Fruit fly (Drosophila melanogaster) whole organism, adult: ENCODE measurements around the gene CG31926.

ENCODE experiments used
- CG11617 ChIP-seq: fragments of 200-800 bp; sonication (Bioruptor generic); optimal IDR thresholded peaks from 2 replicates; lab custom pipeline; 2017; ENCODE audit warnings: mild to moderate bottlenecking, missing biosample characterization, missing genetic modification reagents, missing genetic modification characterization
- CG12768 ChIP-seq: fragments of 200-800 bp; sonication (Bioruptor generic); optimal IDR thresholded peaks from 2 replicates; lab custom pipeline; 2017; ENCODE audit warnings: missing biosample characterization, missing genetic modification characterization, mild to moderate bottlenecking, moderate library complexity, missing genetic modification reagents
- CG1620 ChIP-seq: fragments of 200-800 bp; sonication (Bioruptor generic); optimal IDR thresholded peaks from 2 replicates; lab custom pipeline; 2016; ENCODE audit warnings: missing biosample characterization, missing genetic modification characterization
- CG33017 ChIP-seq: fragments of 200-800 bp; sonication (Bioruptor generic); optimal IDR thresholded peaks from 2 replicates; lab custom pipeline; 2018; ENCODE audit warnings: missing biosample characterization, mild to moderate bottlenecking, missing genetic modification characterization, moderate library complexity
- CG5204 ChIP-seq: fragments of 200-800 bp; sonication (Bioruptor generic); optimal IDR thresholded peaks from 2 replicates; lab custom pipeline; 2016; ENCODE audit warnings: missing biosample characterization, missing genetic modification characterization
- CG7045 ChIP-seq: fragments of 200-800 bp; sonication (Bioruptor generic); optimal IDR thresholded peaks from 2 replicates; lab custom pipeline; 2017; ENCODE audit warnings: missing biosample characterization, mild to moderate bottlenecking, missing genetic modification characterization
- CG7101 ChIP-seq: fragments of 200-800 bp; sonication (Bioruptor generic); optimal IDR thresholded peaks from 2 replicates; lab custom pipeline; 2018; ENCODE audit warnings: missing biosample characterization, mild to moderate bottlenecking, missing genetic modification characterization, moderate library complexity
- Clk ChIP-seq: fragments of 200-800 bp; sonication (Bioruptor generic); optimal IDR thresholded peaks from 2 replicates; lab custom pipeline; 2017; ENCODE audit warnings: missing biosample characterization, missing genetic modification characterization
- Crg-1 ChIP-seq: fragments of 200-800 bp; sonication (Bioruptor generic); optimal IDR thresholded peaks from 2 replicates; lab custom pipeline; 2016; ENCODE audit warnings: missing biosample characterization, missing genetic modification characterization
- Hr96 ChIP-seq: fragments of 200-800 bp; sonication (Bioruptor generic); optimal IDR thresholded peaks from 2 replicates; lab custom pipeline; 2016; ENCODE audit warnings: missing biosample characterization, missing genetic modification characterization
- Mnt ChIP-seq: fragments of 200-800 bp; sonication (Bioruptor generic); optimal IDR thresholded peaks from 2 replicates; lab custom pipeline; 2016; ENCODE audit warnings: missing biosample characterization, mild to moderate bottlenecking, missing genetic modification characterization
- bab1 ChIP-seq: fragments of 200-800 bp; sonication (Bioruptor generic); optimal IDR thresholded peaks from 3 replicates; lab custom pipeline; 2019; ENCODE audit warnings: missing biosample characterization, mild to moderate bottlenecking, missing genetic modification characterization, moderate library complexity
- cic ChIP-seq: fragments of 200-800 bp; sonication (Bioruptor generic); optimal IDR thresholded peaks from 2 replicates; lab custom pipeline; 2017; ENCODE audit warnings: missing biosample characterization, mild to moderate bottlenecking, missing genetic modification characterization, moderate library complexity
- cnc ChIP-seq, 2 experiments: fragments of >200 bp; optimal IDR thresholded peaks; 2 replicates each; lab custom pipeline; 2017
- kay ChIP-seq: fragments of 200-800 bp; sonication (Bioruptor generic); peaks from one replicate; lab custom pipeline; 2016; ENCODE audit warnings: missing biosample characterization, missing genetic modification characterization, borderline replicate concordance
- ovo ChIP-seq: fragments of 200-800 bp; sonication (Bioruptor generic); optimal IDR thresholded peaks from 2 replicates; lab custom pipeline; 2016; ENCODE audit warnings: missing biosample characterization, missing genetic modification characterization
- pad ChIP-seq: fragments of 200-800 bp; sonication (Bioruptor generic); optimal IDR thresholded peaks from 3 replicates; lab custom pipeline; 2017; ENCODE audit warnings: missing biosample characterization, missing genetic modification characterization, mild to moderate bottlenecking, moderate library complexity, missing genetic modification reagents
- tj ChIP-seq: fragments of 200-800 bp; sonication (Bioruptor generic); optimal IDR thresholded peaks from 3 replicates; lab custom pipeline; 2017; ENCODE audit warnings: missing biosample characterization, mild to moderate bottlenecking, missing genetic modification characterization, moderate library complexity
- toe ChIP-seq: fragments of 200-800 bp; sonication (Bioruptor generic); optimal IDR thresholded peaks from 2 replicates; lab custom pipeline; 2016; ENCODE audit warnings: missing biosample characterization, missing genetic modification characterization

Gene CG31926

dm6 chr2L:1456822-1457221 lies 38.4 kb upstream of the CG31926 start:
- TF ChIP-seq toe (GFP tag; lab: Kevin White, UChicago), result no peak
- no peak for TF ChIP-seq CG5204 (GFP tag; lab: Kevin White, UChicago)
- TF ChIP-seq CG7101, result no peak
- no peak for TF ChIP-seq cic
- no peak for TF ChIP-seq CG7045 (GFP tag; lab: Kevin White, UChicago)

- no peak for TF ChIP-seq toe (GFP tag; lab: Kevin White, UChicago)
- no peak for TF ChIP-seq Mnt (GFP tag; lab: Kevin White, UChicago)
- no peak for TF ChIP-seq ovo (GFP tag; lab: Kevin White, UChicago)
- TF ChIP-seq CG12768 (GFP tag; lab: Kevin White, UChicago), result no peak
- no peak for TF ChIP-seq CG5204 (GFP tag; lab: Kevin White, UChicago)
- TF ChIP-seq tj (GFP tag; lab: Kevin White, UChicago), result no peak
These were observed 36.6 kb upstream of the CG31926 start for dm6 chr2L:1458584-1459203.

dm6 chr2L:1459344-1459743 lies 35.9 kb upstream of the CG31926 start:
- TF ChIP-seq cic (no peak), bab1 (no peak), pad (no peak), CG12768 (GFP tag; lab: Kevin White, UChicago) (no peak), tj (GFP tag; lab: Kevin White, UChicago) (no peak), ovo (GFP tag; lab: Kevin White, UChicago) (no peak), CG33017 (tag; lab: Kevin White, UChicago) (no peak), CG7045 (GFP tag; lab: Kevin White, UChicago) (no peak), CG11617 (GFP tag; lab: Kevin White, UChicago) (no peak), Clk (GFP tag; lab: Kevin White, UChicago) (no peak), CG5204 (GFP tag; lab: Kevin White, UChicago) (no peak)

dm6 chr2L:1460463-1461219 lies 34.6 kb upstream of the CG31926 start:
- no peak for TF ChIP-seq ovo (GFP tag; lab: Kevin White, UChicago)
- no peak for TF ChIP-seq CG11617 (GFP tag; lab: Kevin White, UChicago)
- TF ChIP-seq kay (GFP tag; lab: Kevin White, UChicago), result no peak
- TF ChIP-seq bab1, result no peak
- TF ChIP-seq CG7101, result no peak
- no peak for TF ChIP-seq cic
- no peak for TF ChIP-seq CG33017 (tag; lab: Kevin White, UChicago)
- TF ChIP-seq Hr96 (GFP tag; lab: Kevin White, UChicago), result no peak
- no peak for TF ChIP-seq Crg-1 (GFP tag; lab: Kevin White, UChicago)
- no peak for TF ChIP-seq CG12768 (GFP tag; lab: Kevin White, UChicago)
- no peak for TF ChIP-seq CG5204 (GFP tag; lab: Kevin White, UChicago)
- no peak for TF ChIP-seq Clk (GFP tag; lab: Kevin White, UChicago)
- TF ChIP-seq cnc (optimal IDR thresholded peaks at IDR 0.05; lab: Kevin White, UChicago), result no peak
- no peak for TF ChIP-seq CG1620 (GFP tag; lab: Kevin White, UChicago)
- no peak for TF ChIP-seq CG7045 (GFP tag; lab: Kevin White, UChicago)

- TF ChIP-seq bab1 (no peak), kay (GFP tag; lab: Kevin White, UChicago) (no peak), CG11617 (GFP tag; lab: Kevin White, UChicago) (no peak), Clk (GFP tag; lab: Kevin White, UChicago) (no peak), Hr96 (GFP tag; lab: Kevin White, UChicago) (no peak), ovo (GFP tag; lab: Kevin White, UChicago) (no peak), CG33017 (tag; lab: Kevin White, UChicago) (no peak), Crg-1 (GFP tag; lab: Kevin White, UChicago) (no peak), cnc (optimal IDR thresholded peaks at IDR 0.05; lab: Kevin White, UChicago) (no peak), tj (GFP tag; lab: Kevin White, UChicago) (no peak)
These were observed 33.1 kb upstream of the CG31926 start for dm6 chr2L:1462136-1462535.

- TF ChIP-seq CG12768 (GFP tag; lab: Kevin White, UChicago) (no peak), pad (no peak), CG33017 (tag; lab: Kevin White, UChicago) (no peak), cic (no peak), Hr96 (GFP tag; lab: Kevin White, UChicago) (no peak)
These were observed 31.8 kb upstream of the CG31926 start for dm6 chr2L:1463362-1463908.

- TF ChIP-seq toe (GFP tag; lab: Kevin White, UChicago) (no peak), CG7101 (no peak), CG12768 (GFP tag; lab: Kevin White, UChicago) (no peak), ovo (GFP tag; lab: Kevin White, UChicago) (no peak)
These were observed 25.3 kb upstream of the CG31926 start for dm6 chr2L:1470009-1470408.
